Fruit fly (Drosophila melanogaster) S2 (cell line): ENCODE results near the gene Ku80.

Experiments used
- CG8478 ChIP-seq: fragments of >200 bp; optimal IDR thresholded peaks from 2 replicates; lab custom pipeline; 2018
- CTCF ChIP-seq, 2 experiments: fragments of >200 bp; optimal IDR thresholded peaks; 2 replicates each; lab custom pipeline; 2018

- TF ChIP-seq CG8478 (lab: Kevin White, UChicago) (no peak), CTCF (optimal IDR thresholded peaks at IDR 0.05; lab: Kevin White, UChicago) (peak; percentile 80 to 83)
These were observed 12.0 kb upstream of the Ku80 start for dm6 chr2L:15782996-15783395.
